Fruit fly (Drosophila melanogaster) whole organism, embryonic: ENCODE results near the gene CG15406.
A peak's percentile ranks its signal among the peaks of the same experiment; 100 is the strongest.

Experiments
- Atf6 ChIP-seq: fragments of 200-800 bp; sonication (Bioruptor generic); IDR thresholded peaks from 2 replicates; pipeline ENCODE4 v1.3.6; 2022; ENCODE audit warnings: missing biosample characterization, missing genetic modification characterization
- CG10462 ChIP-seq: fragments of 200-800 bp; sonication (Bioruptor generic); optimal IDR thresholded peaks from 2 replicates; lab custom pipeline; 2016; ENCODE audit warnings: missing biosample characterization, missing genetic modification characterization
- CG11093 ChIP-seq: fragments of 200-800 bp; sonication (Bioruptor generic); IDR thresholded peaks from 3 replicates; pipeline ENCODE4 v1.3.6; 2022; ENCODE audit warnings: missing biosample characterization, missing genetic modification characterization
- CG11398 ChIP-seq: fragments of 200-800 bp; sonication (Bioruptor generic); optimal IDR thresholded peaks from 2 replicates; lab custom pipeline; 2016; ENCODE audit warnings: missing biosample characterization, missing genetic modification characterization
- CG11695 ChIP-seq: fragments of 200-800 bp; sonication (Bioruptor generic); IDR thresholded peaks from 3 replicates; pipeline ENCODE4 v1.3.6; 2022; ENCODE audit warnings: missing biosample characterization, missing genetic modification characterization
- CG11696 ChIP-seq: fragments of 200-800 bp; sonication (Bioruptor generic); IDR thresholded peaks from 2 replicates; pipeline ENCODE4 v1.3.6; 2022; ENCODE audit warnings: missing biosample characterization, missing genetic modification characterization
- CG12104 ChIP-seq: fragments of 200-800 bp; sonication (Bioruptor generic); optimal IDR thresholded peaks from 3 replicates; lab custom pipeline; 2016; ENCODE audit warnings: missing biosample characterization, missing genetic modification characterization
- CG12219 ChIP-seq: fragments of 200-800 bp; sonication (Bioruptor generic); optimal IDR thresholded peaks from 3 replicates; lab custom pipeline; 2018; ENCODE audit warnings: missing biosample characterization, mild to moderate bottlenecking, missing genetic modification characterization
- CG15011 ChIP-seq: fragments of 200-800 bp; sonication (Bioruptor generic); optimal IDR thresholded peaks from 3 replicates; lab custom pipeline; 2018; ENCODE audit warnings: missing biosample characterization, mild to moderate bottlenecking, missing genetic modification characterization
- CG15073 ChIP-seq: fragments of 200-800 bp; sonication (Bioruptor generic); optimal IDR thresholded peaks from 2 replicates; lab custom pipeline; 2016; ENCODE audit warnings: missing biosample characterization, missing genetic modification characterization
- CG15479 ChIP-seq: fragments of 200-800 bp; sonication (Bioruptor generic); optimal IDR thresholded peaks from 3 replicates; lab custom pipeline; 2019; ENCODE audit warnings: missing biosample characterization, mild to moderate bottlenecking, missing genetic modification characterization, moderate library complexity
- CG16779 ChIP-seq: fragments of 200-800 bp; sonication (Bioruptor generic); IDR thresholded peaks from 2 replicates; pipeline ENCODE4 v1.3.6; 2022; ENCODE audit warnings: missing biosample characterization, missing genetic modification characterization
- CG2116 ChIP-seq: fragments of 200-800 bp; sonication (Bioruptor generic); optimal IDR thresholded peaks from 3 replicates; lab custom pipeline; 2018; ENCODE audit warnings: missing biosample characterization, mild to moderate bottlenecking, missing genetic modification characterization
- CG2120 ChIP-seq: fragments of 200-800 bp; sonication (Bioruptor generic); optimal IDR thresholded peaks from 3 replicates; lab custom pipeline; 2016; ENCODE audit warnings: missing biosample characterization, missing genetic modification characterization
- CG2199 ChIP-seq: fragments of 200-800 bp; sonication (Bioruptor generic); IDR thresholded peaks from 3 replicates; pipeline ENCODE4 v1.3.6; 2022; ENCODE audit warnings: missing biosample characterization, missing genetic modification characterization
- CG2712 ChIP-seq: fragments of 200-800 bp; optimal IDR thresholded peaks from 3 replicates; lab custom pipeline; 2019; ENCODE audit warnings: missing biosample characterization, mild to moderate bottlenecking, missing genetic modification characterization, moderate library complexity
- CG30431 ChIP-seq: fragments of 200-800 bp; sonication (Bioruptor generic); optimal IDR thresholded peaks from 2 replicates; lab custom pipeline; 2017; ENCODE audit warnings: missing biosample characterization, missing genetic modification characterization
- CG3065 ChIP-seq: fragments of 200-800 bp; sonication (Bioruptor generic); optimal IDR thresholded peaks from 2 replicates; lab custom pipeline; 2016; ENCODE audit warnings: missing biosample characterization, missing genetic modification characterization
- CG32532 ChIP-seq: fragments of 200-800 bp; sonication (Bioruptor generic); IDR thresholded peaks from 2 replicates; pipeline ENCODE4 v1.3.6; 2022; ENCODE audit warnings: missing biosample characterization, missing genetic modification characterization
- CG34376 ChIP-seq: fragments of 200-800 bp; sonication (Bioruptor generic); optimal IDR thresholded peaks from 2 replicates; lab custom pipeline; 2018; ENCODE audit warnings: missing biosample characterization, mild to moderate bottlenecking, missing genetic modification characterization
- CG7556 ChIP-seq: fragments of 200-800 bp; sonication (Bioruptor generic); optimal IDR thresholded peaks from 2 replicates; lab custom pipeline; 2017; ENCODE audit warnings: missing biosample characterization, mild to moderate bottlenecking, missing genetic modification characterization
- CG7987 ChIP-seq: fragments of 200-800 bp; sonication (Bioruptor generic); optimal IDR thresholded peaks from 2 replicates; lab custom pipeline; 2018; ENCODE audit warnings: missing biosample characterization, mild to moderate bottlenecking, missing genetic modification characterization, moderate library complexity
- CG8765 ChIP-seq: fragments of 200-800 bp; sonication (Bioruptor generic); IDR thresholded peaks from 2 replicates; pipeline ENCODE4 v1.3.6; 2022; ENCODE audit warnings: missing biosample characterization, missing genetic modification characterization
- CG9817 ChIP-seq: fragments of 200-800 bp; sonication (Bioruptor generic); optimal IDR thresholded peaks from 2 replicates; lab custom pipeline; 2018; ENCODE audit warnings: missing biosample characterization, mild to moderate bottlenecking, missing genetic modification characterization, moderate library complexity
- Chrac-16 ChIP-seq: fragments of 200-800 bp; sonication (Bioruptor generic); optimal IDR thresholded peaks from 3 replicates; lab custom pipeline; 2016; ENCODE audit warnings: missing biosample characterization, missing genetic modification characterization
- Dek ChIP-seq: fragments of 200-800 bp; sonication (Bioruptor generic); optimal IDR thresholded peaks from 3 replicates; lab custom pipeline; 2019; ENCODE audit warnings: missing biosample characterization, mild to moderate bottlenecking, missing genetic modification characterization, moderate library complexity
- Dref ChIP-seq: fragments of 200-800 bp; sonication (Bioruptor generic); IDR thresholded peaks from 2 replicates; pipeline ENCODE4 v1.3.6; 2022; ENCODE audit warnings: missing biosample characterization, missing genetic modification characterization
- Ets65A ChIP-seq: fragments of 200-800 bp; sonication (Bioruptor generic); peaks from one replicate; lab custom pipeline; 2016; ENCODE audit warnings: missing biosample characterization, missing genetic modification characterization
- Gsc ChIP-seq: fragments of 200-800 bp; sonication (Bioruptor generic); IDR thresholded peaks from 2 replicates; pipeline ENCODE4 v1.3.6; 2022; ENCODE audit warnings: missing biosample characterization, missing genetic modification characterization
- Hmr ChIP-seq: fragments of 200-800 bp; sonication (Bioruptor generic); optimal IDR thresholded peaks from 3 replicates; lab custom pipeline; 2017; ENCODE audit warnings: mild to moderate bottlenecking, missing biosample characterization, missing genetic modification reagents, missing genetic modification characterization
- Meics ChIP-seq: fragments of 200-800 bp; sonication (Bioruptor generic); optimal IDR thresholded peaks from 2 replicates; lab custom pipeline; 2017; ENCODE audit warnings: missing biosample characterization, mild to moderate bottlenecking, missing genetic modification characterization
- NC2β ChIP-seq: fragments of 200-800 bp; sonication (Bioruptor generic); optimal IDR thresholded peaks from 2 replicates; lab custom pipeline; 2016; ENCODE audit warnings: missing biosample characterization, missing genetic modification characterization
- NK7.1 ChIP-seq: fragments of 200-800 bp; sonication (Bioruptor generic); optimal IDR thresholded peaks from 3 replicates; lab custom pipeline; 2016; ENCODE audit warnings: missing biosample characterization, missing genetic modification characterization
- Rx ChIP-seq: fragments of 200-800 bp; sonication (Bioruptor generic); IDR thresholded peaks from 2 replicates; pipeline ENCODE4 v1.3.6; 2022; ENCODE audit warnings: missing biosample characterization, missing genetic modification characterization
- Sry-β ChIP-seq: fragments of 200-800 bp; sonication (Bioruptor generic); optimal IDR thresholded peaks from 2 replicates; lab custom pipeline; 2018; ENCODE audit warnings: missing biosample characterization, mild to moderate bottlenecking, missing genetic modification characterization, moderate library complexity
- Taf1 ChIP-seq: fragments of 200-800 bp; sonication (Bioruptor generic); IDR thresholded peaks from 2 replicates; pipeline ENCODE4 v1.3.6; 2022; ENCODE audit warnings: missing biosample characterization, missing genetic modification characterization
- chm ChIP-seq: fragments of 200-800 bp; sonication (Bioruptor generic); IDR thresholded peaks from 2 replicates; pipeline ENCODE4 v1.3.6; 2022; ENCODE audit warnings: missing biosample characterization, missing genetic modification characterization
- crol ChIP-seq: fragments of 200-800 bp; sonication (Bioruptor generic); IDR thresholded peaks from 2 replicates; pipeline ENCODE4 v1.3.6; 2022; ENCODE audit warnings: missing biosample characterization, missing genetic modification characterization
- exex ChIP-seq: fragments of 200-800 bp; sonication (Bioruptor generic); optimal IDR thresholded peaks from 4 replicates; lab custom pipeline; 2018; ENCODE audit warnings: missing biosample characterization, mild to moderate bottlenecking, missing genetic modification characterization, moderate library complexity
- grau ChIP-seq: fragments of 200-800 bp; optimal IDR thresholded peaks from 3 replicates; lab custom pipeline; 2019; ENCODE audit warnings: missing biosample characterization, mild to moderate bottlenecking, missing genetic modification characterization, moderate library complexity
- lab ChIP-seq: fragments of 200-800 bp; sonication (Bioruptor generic); optimal IDR thresholded peaks from 3 replicates; lab custom pipeline; 2017; ENCODE audit warnings: missing biosample characterization, missing genetic modification characterization, mild to moderate bottlenecking, moderate library complexity, missing genetic modification reagents
- lov ChIP-seq, 2 experiments: fragments of 200-800 bp in 1 of 2; fragments of >200 bp in 1 of 2; sonication (Bioruptor generic) in 1 of 2; IDR thresholded peaks in 1 of 2; optimal IDR thresholded peaks in 1 of 2; 2 replicates in 1 of 2; 3 replicates in 1 of 2; pipeline versions ENCODE4 v1.3.6 to Lab custom; 2017 to 2022; ENCODE audit warnings: missing biosample characterization in 1 of 2, missing genetic modification characterization in 1 of 2
- pfk ChIP-seq: fragments of 200-800 bp; sonication (Bioruptor generic); optimal IDR thresholded peaks from 2 replicates; lab custom pipeline; 2018; ENCODE audit warnings: missing biosample characterization, mild to moderate bottlenecking, missing genetic modification characterization, moderate library complexity
- scrt ChIP-seq: fragments of 200-800 bp; sonication (Bioruptor generic); optimal IDR thresholded peaks from 2 replicates; lab custom pipeline; 2018; ENCODE audit warnings: missing biosample characterization, mild to moderate bottlenecking, missing genetic modification characterization, moderate library complexity
- sd ChIP-seq: fragments of 200-800 bp; sonication (Bioruptor generic); optimal IDR thresholded peaks from 3 replicates; lab custom pipeline; 2018; ENCODE audit warnings: missing biosample characterization, mild to moderate bottlenecking, missing genetic modification characterization, moderate library complexity
- slou ChIP-seq: fragments of 200-800 bp; sonication (Bioruptor generic); optimal IDR thresholded peaks from 3 replicates; lab custom pipeline; 2016; ENCODE audit warnings: missing biosample characterization, missing genetic modification characterization
- sr ChIP-seq: fragments of 200-800 bp; sonication (Bioruptor generic); IDR thresholded peaks from 3 replicates; pipeline ENCODE4 v1.3.6; 2022; ENCODE audit warnings: missing biosample characterization, missing genetic modification characterization
- sug ChIP-seq: fragments of 200-800 bp; optimal IDR thresholded peaks from 2 replicates; lab custom pipeline; 2019; ENCODE audit warnings: missing biosample characterization, mild to moderate bottlenecking, missing genetic modification characterization, moderate library complexity
- wor ChIP-seq: fragments of 200-800 bp; sonication (Bioruptor generic); IDR thresholded peaks from 2 replicates; pipeline ENCODE4 v1.3.6; 2022; ENCODE audit warnings: missing biosample characterization, missing genetic modification characterization

CG15406 gene

DNA sequence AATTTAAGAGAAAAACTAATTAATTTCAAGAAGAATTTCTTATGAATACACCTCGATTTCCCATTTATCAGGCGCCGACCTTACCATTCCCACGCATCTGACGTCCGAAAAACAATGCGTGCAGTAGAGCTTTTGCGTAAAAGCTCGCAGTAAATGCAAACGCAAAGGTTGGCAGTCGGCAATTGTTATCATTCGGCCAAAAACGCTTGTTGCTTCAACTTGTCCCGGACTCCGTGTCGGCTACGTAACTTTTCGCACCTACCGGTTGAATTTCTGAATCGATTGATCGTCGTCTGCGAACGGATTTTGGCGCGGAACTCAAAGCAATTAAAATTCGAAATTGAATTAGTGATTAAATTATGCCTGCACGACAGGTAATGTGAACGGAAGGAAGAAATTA is 5.1 kb upstream of the CG15406 start, which contains the start of gene CG3277 (continued):
- TF ChIP-seq CG9817 (tag; lab: Kevin White, UChicago) (no peak), sr (peak; percentile 7; the same call in 1 of the 3 replicates), CG11093 (GFP tag; lab: Robert Waterston, UW) (no peak), CG8765 (GFP tag; lab: Robert Waterston, UW) (no peak), CG15073 (GFP tag; lab: Kevin White, UChicago) (no peak), Meics (no peak), CG10462 (GFP tag; lab: Kevin White, UChicago) (no peak), Sry-β (GFP tag; lab: Kevin White, UChicago) (no peak), CG2116 (no peak), CG30431 (GFP tag; lab: Kevin White, UChicago) (no peak), grau (tag; lab: Kevin White, UChicago) (no peak), Hmr (GFP tag; lab: Kevin White, UChicago) (no peak), scrt (GFP tag; lab: Kevin White, UChicago) (peak; percentile 42), lov (optimal IDR thresholded peaks at IDR 0.05; lab: Kevin White, UChicago) (no peak), lov (GFP tag; IDR thresholded peaks at IDR 0.05; lab: Robert Waterston, UW) (no peak), Dref (GFP tag; lab: Robert Waterston, UW) (no peak), CG12104 (GFP tag; lab: Kevin White, UChicago) (no peak), CG11695 (GFP tag; lab: Robert Waterston, UW) (0 out of 3 replicates have a peak, but pooled peaks have one; percentile 11), chm (GFP tag; lab: Robert Waterston, UW) (peak; percentile 13; the same call in 1 of the 2 replicates), sd (tag; lab: Kevin White, UChicago) (no peak), CG16779 (GFP tag; lab: Robert Waterston, UW) (no peak), Ets65A (GFP tag; lab: Kevin White, UChicago) (no peak), CG15011 (no peak), pfk (GFP tag; lab: Kevin White, UChicago) (no peak), NK7.1 (no peak)

DNA sequence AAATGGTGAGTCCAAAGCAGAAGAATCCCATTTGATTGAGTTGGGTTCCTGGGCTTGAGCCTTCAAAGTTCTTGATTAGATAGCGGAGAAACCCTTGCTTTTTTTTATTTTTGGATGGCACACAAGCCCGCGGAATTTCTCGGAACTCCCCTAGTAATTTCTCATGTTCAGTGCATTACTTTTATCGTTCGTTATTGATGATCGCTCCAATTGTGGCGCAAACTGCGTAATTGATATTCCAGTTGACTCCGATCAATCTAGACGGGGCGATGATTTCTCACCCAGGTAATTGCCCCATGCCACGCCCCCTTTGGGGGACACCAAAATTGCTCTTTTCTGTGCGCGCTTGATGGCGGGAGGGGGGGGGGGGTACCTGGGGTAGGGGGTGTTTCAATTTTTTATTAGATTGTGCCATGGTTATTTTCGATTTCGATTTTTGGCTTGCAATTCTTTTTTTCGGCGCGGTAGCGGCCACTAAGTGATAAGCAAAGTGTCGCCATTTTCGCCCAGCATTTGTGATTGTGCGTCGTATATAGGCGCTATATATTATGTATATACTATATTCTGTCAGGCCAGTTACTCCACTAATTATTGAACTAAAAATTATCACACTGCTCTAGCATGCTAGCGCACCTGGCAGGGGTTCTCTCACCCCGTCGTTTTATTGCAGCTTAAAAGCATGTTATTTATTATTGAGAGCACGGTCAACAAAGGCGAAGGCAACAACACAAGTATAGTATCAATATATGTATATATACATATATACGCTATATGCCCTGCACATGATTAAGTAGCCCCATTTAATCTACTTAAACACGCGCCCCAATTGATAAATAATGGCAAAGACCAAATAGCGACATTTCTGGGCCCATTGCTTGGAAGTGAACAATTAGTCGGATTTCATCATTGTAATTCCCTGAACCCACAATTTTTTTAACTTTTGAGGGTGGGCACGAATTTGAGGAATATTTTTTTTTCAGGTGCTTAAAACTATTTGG is 3.9 kb upstream of the CG15406 start:
- TF ChIP-seq Atf6 (GFP tag; lab: Robert Waterston, UW) (no peak), NC2β (GFP tag; lab: Kevin White, UChicago) (no peak), CG2712 (tag; lab: Kevin White, UChicago) (no peak), CG34376 (GFP tag; lab: Kevin White, UChicago) (peak; percentile 34), CG32532 (no peak), Taf1 (GFP tag; lab: Robert Waterston, UW) (no peak), CG7987 (GFP tag; lab: Kevin White, UChicago) (peak; percentile 14), exex (peak; percentile 88), Dek (tag; lab: Kevin White, UChicago) (no peak), CG12219 (GFP tag; lab: Kevin White, UChicago) (no peak), slou (GFP tag; lab: Kevin White, UChicago) (no peak), CG2120 (GFP tag; lab: Kevin White, UChicago) (no peak), CG3065 (GFP tag; lab: Kevin White, UChicago) (no peak), sug (tag; lab: Kevin White, UChicago) (peak; percentile 69), Gsc (GFP tag; lab: Robert Waterston, UW) (no peak), crol (peak; percentile 75), CG2199 (GFP tag; lab: Robert Waterston, UW) (no peak), lab (GFP tag; lab: Kevin White, UChicago) (peak; percentile 83), CG11398 (no peak), CG7556 (GFP tag; lab: Kevin White, UChicago) (no peak), Rx (GFP tag; lab: Robert Waterston, UW) (no peak), CG15479 (GFP tag; lab: Kevin White, UChicago) (no peak), wor (GFP tag; lab: Robert Waterston, UW) (no peak), Chrac-16 (GFP tag; lab: Kevin White, UChicago) (no peak), CG11696 (peak; percentile 20; the same call in 1 of the 2 replicates)
